Fruit fly (Drosophila melanogaster) whole organism, embryonic: ENCODE data around the gene lectin-37Db.

ENCODE experiments used
- Atf3 ChIP-seq: fragments of 200-800 bp; sonication (Bioruptor generic); optimal IDR thresholded peaks from 3 replicates; lab custom pipeline; 2016; ENCODE audit warnings: missing biosample characterization, missing genetic modification characterization
- BEAF-32 ChIP-seq: fragments of 200-800 bp; sonication (Bioruptor generic); optimal IDR thresholded peaks from 3 replicates; lab custom pipeline; 2017; ENCODE audit warnings: missing biosample characterization, missing genetic modification characterization, mild to moderate bottlenecking, moderate library complexity, missing genetic modification reagents
- Bgb ChIP-seq: fragments of 200-800 bp; sonication (Bioruptor generic); IDR thresholded peaks from 2 replicates; pipeline ENCODE4 v1.3.6; 2022; ENCODE audit warnings: missing biosample characterization, missing genetic modification characterization; ENCODE audit not compliant: partially characterized antibody
- CG11504 ChIP-seq: fragments of 200-800 bp; sonication (Bioruptor generic); optimal IDR thresholded peaks from 3 replicates; lab custom pipeline; 2019; ENCODE audit warnings: missing biosample characterization, mild to moderate bottlenecking, missing genetic modification characterization, moderate library complexity
- CG11560 ChIP-seq: fragments of 200-800 bp; sonication (Bioruptor generic); IDR thresholded peaks from 3 replicates; pipeline ENCODE4 v1.3.6; 2022; ENCODE audit warnings: missing biosample characterization, missing genetic modification characterization
- CG12769 ChIP-seq: fragments of 200-800 bp; sonication (Bioruptor generic); optimal IDR thresholded peaks from 2 replicates; lab custom pipeline; 2019; ENCODE audit warnings: missing biosample characterization, mild to moderate bottlenecking, missing genetic modification characterization, moderate library complexity
- CG14050 ChIP-seq: fragments of 200-800 bp; sonication (Bioruptor generic); IDR thresholded peaks from 3 replicates; pipeline ENCODE4 v1.3.6; 2022; ENCODE audit warnings: missing biosample characterization, missing genetic modification characterization
- CG1529 ChIP-seq: fragments of 200-800 bp; sonication (Bioruptor generic); optimal IDR thresholded peaks from 3 replicates; lab custom pipeline; 2018; ENCODE audit warnings: missing biosample characterization, missing genetic modification characterization
- CG17359 ChIP-seq: fragments of 200-800 bp; sonication (Bioruptor generic); optimal IDR thresholded peaks from 3 replicates; lab custom pipeline; 2018; ENCODE audit warnings: missing biosample characterization, mild to moderate bottlenecking, missing genetic modification characterization, moderate library complexity
- CG1792 ChIP-seq: fragments of 200-800 bp; sonication (Bioruptor generic); optimal IDR thresholded peaks from 2 replicates; lab custom pipeline; 2016; ENCODE audit warnings: missing biosample characterization, missing genetic modification characterization
- CG1832 ChIP-seq: fragments of 200-800 bp; sonication (Bioruptor generic); optimal IDR thresholded peaks from 2 replicates; lab custom pipeline; 2017; ENCODE audit warnings: missing biosample characterization, mild to moderate bottlenecking, missing genetic modification characterization, inconsistent platforms
- CG30431 ChIP-seq: fragments of 200-800 bp; sonication (Bioruptor generic); optimal IDR thresholded peaks from 2 replicates; lab custom pipeline; 2017; ENCODE audit warnings: missing biosample characterization, missing genetic modification characterization
- CG32767 ChIP-seq: fragments of 200-800 bp; sonication (Bioruptor generic); IDR thresholded peaks from 2 replicates; pipeline ENCODE4 v1.3.6; 2022; ENCODE audit warnings: missing biosample characterization, missing genetic modification characterization
- CG42726 ChIP-seq: fragments of 200-800 bp; sonication (Bioruptor generic); IDR thresholded peaks from 2 replicates; pipeline ENCODE4 v1.3.6; 2022; ENCODE audit warnings: missing biosample characterization, missing genetic modification characterization; ENCODE audit not compliant: partially characterized antibody
- CG4854 ChIP-seq: fragments of 200-800 bp; sonication (Bioruptor generic); optimal IDR thresholded peaks from 2 replicates; lab custom pipeline; 2016; ENCODE audit warnings: missing biosample characterization, missing genetic modification characterization, inconsistent platforms
- CG6254 ChIP-seq: fragments of 200-800 bp; sonication (Bioruptor generic); optimal IDR thresholded peaks from 3 replicates; lab custom pipeline; 2017; ENCODE audit warnings: mild to moderate bottlenecking, missing biosample characterization, missing genetic modification reagents, missing genetic modification characterization
- CG7372 ChIP-seq: fragments of 200-800 bp; sonication (Bioruptor generic); IDR thresholded peaks from 2 replicates; pipeline ENCODE4 v1.3.6; 2022; ENCODE audit warnings: missing biosample characterization, missing genetic modification characterization
- CG8089 ChIP-seq: fragments of 200-800 bp; sonication (Bioruptor generic); optimal IDR thresholded peaks from 3 replicates; lab custom pipeline; 2016; ENCODE audit warnings: missing biosample characterization, missing genetic modification characterization
- D ChIP-seq, 2 experiments: fragments of 200-800 bp in 1 of 2; fragments of >200 bp in 1 of 2; sonication (Bioruptor generic) in 1 of 2; optimal IDR thresholded peaks; 2 replicates in 1 of 2; 3 replicates in 1 of 2; lab custom pipeline; 2017; ENCODE audit warnings: mild to moderate bottlenecking in 1 of 2, missing biosample characterization in 1 of 2, missing genetic modification characterization in 1 of 2, missing genetic modification reagents in 1 of 2
- Dp ChIP-seq: fragments of 200-800 bp; sonication (Bioruptor generic); optimal IDR thresholded peaks from 2 replicates; lab custom pipeline; 2018; ENCODE audit warnings: missing biosample characterization, mild to moderate bottlenecking, missing genetic modification characterization, moderate library complexity
- Fer1 ChIP-seq: fragments of 200-800 bp; sonication (Bioruptor generic); optimal IDR thresholded peaks from 2 replicates; lab custom pipeline; 2017; ENCODE audit warnings: missing biosample characterization, mild to moderate bottlenecking, missing genetic modification characterization
- Gsc ChIP-seq: fragments of 200-800 bp; sonication (Bioruptor generic); IDR thresholded peaks from 2 replicates; pipeline ENCODE4 v1.3.6; 2022; ENCODE audit warnings: missing biosample characterization, missing genetic modification characterization
- HLH54F ChIP-seq: fragments of 200-800 bp; sonication (Bioruptor generic); optimal IDR thresholded peaks from 3 replicates; lab custom pipeline; 2016; ENCODE audit warnings: missing biosample characterization, missing genetic modification characterization
- NK7.1 ChIP-seq: fragments of 200-800 bp; sonication (Bioruptor generic); optimal IDR thresholded peaks from 3 replicates; lab custom pipeline; 2016; ENCODE audit warnings: missing biosample characterization, missing genetic modification characterization
- NfI ChIP-seq: fragments of 200-800 bp; sonication (Bioruptor generic); optimal IDR thresholded peaks from 3 replicates; lab custom pipeline; 2018; ENCODE audit warnings: missing biosample characterization, mild to moderate bottlenecking, missing genetic modification characterization, moderate library complexity
- Rfx ChIP-seq: fragments of 200-800 bp; sonication (Bioruptor generic); IDR thresholded peaks from 2 replicates; pipeline ENCODE4 v1.3.6; 2022; ENCODE audit warnings: missing biosample characterization, missing genetic modification characterization
- Rx ChIP-seq: fragments of 200-800 bp; sonication (Bioruptor generic); IDR thresholded peaks from 2 replicates; pipeline ENCODE4 v1.3.6; 2022; ENCODE audit warnings: missing biosample characterization, missing genetic modification characterization
- Sry-δ ChIP-seq: fragments of 200-800 bp; sonication (Bioruptor generic); optimal IDR thresholded peaks from 2 replicates; lab custom pipeline; 2016; ENCODE audit warnings: missing biosample characterization, missing genetic modification characterization
- Stat92E ChIP-seq, 3 experiments: fragments of >200 bp in 2 of 3; fragments of 200-800 bp in 1 of 3; sonication (Bioruptor generic) in 1 of 3; optimal IDR thresholded peaks; 2 replicates each; lab custom pipeline; 2017 to 2019; ENCODE audit warnings: missing biosample characterization in 3 of 3, missing genetic modification characterization in 3 of 3, mild to moderate bottlenecking in 1 of 3, moderate library complexity in 1 of 3
- Xrp1 ChIP-seq: fragments of 200-800 bp; sonication (Bioruptor generic); IDR thresholded peaks from 2 replicates; pipeline ENCODE4 v1.3.6; 2022; ENCODE audit warnings: missing biosample characterization, missing genetic modification characterization
- abd-A ChIP-seq: fragments of 200-800 bp; sonication (Bioruptor generic); optimal IDR thresholded peaks from 3 replicates; lab custom pipeline; 2019; ENCODE audit warnings: missing biosample characterization, mild to moderate bottlenecking, missing genetic modification characterization, moderate library complexity
- al ChIP-seq: fragments of 200-800 bp; sonication (Bioruptor generic); IDR thresholded peaks from 2 replicates; pipeline ENCODE4 v1.3.6; 2022; ENCODE audit warnings: missing biosample characterization, missing genetic modification characterization
- aop ChIP-seq: fragments of 200-800 bp; sonication (Bioruptor generic); IDR thresholded peaks from 2 replicates; pipeline ENCODE4 v1.3.6; 2022; ENCODE audit warnings: missing biosample characterization, missing genetic modification characterization
- bigmax ChIP-seq: fragments of 200-800 bp; sonication (Bioruptor generic); optimal IDR thresholded peaks from 2 replicates; lab custom pipeline; 2018; ENCODE audit warnings: missing biosample characterization, mild to moderate bottlenecking, missing genetic modification characterization
- btn ChIP-seq: fragments of 200-800 bp; sonication (Bioruptor generic); optimal IDR thresholded peaks from 2 replicates; lab custom pipeline; 2016; ENCODE audit warnings: missing biosample characterization, missing genetic modification characterization
- ci ChIP-seq: fragments of 200-800 bp; sonication (Bioruptor generic); IDR thresholded peaks from 3 replicates; pipeline ENCODE4 v1.3.6; 2022; ENCODE audit warnings: missing biosample characterization, missing genetic modification characterization
- gt ChIP-seq: fragments of 200-800 bp; sonication (Bioruptor generic); IDR thresholded peaks from 2 replicates; pipeline ENCODE4 v1.3.6; 2022; ENCODE audit warnings: missing biosample characterization, missing genetic modification characterization
- inv ChIP-seq: fragments of 200-800 bp; sonication (Bioruptor generic); IDR thresholded peaks from 2 replicates; pipeline ENCODE4 v1.3.6; 2022; ENCODE audit warnings: missing biosample characterization, missing genetic modification characterization; ENCODE audit not compliant: partially characterized antibody
- klu ChIP-seq: fragments of 200-800 bp; sonication (Bioruptor generic); IDR thresholded peaks from 2 replicates; pipeline ENCODE4 v1.3.6; 2022; ENCODE audit warnings: missing biosample characterization, missing genetic modification characterization
- lola ChIP-seq, 3 experiments: fragments of >200 bp in 2 of 3; fragments of 200-800 bp in 1 of 3; sonication (Bioruptor generic) in 1 of 3; optimal IDR thresholded peaks; 2 replicates each; lab custom pipeline; 2017 to 2019; ENCODE audit warnings: missing biosample characterization in 3 of 3, missing genetic modification characterization in 3 of 3, mild to moderate bottlenecking in 1 of 3, moderate library complexity in 1 of 3
- p53 ChIP-seq: fragments of 200-800 bp; sonication (Bioruptor generic); optimal IDR thresholded peaks from 2 replicates; lab custom pipeline; 2016; ENCODE audit warnings: missing biosample characterization, missing genetic modification characterization
- pho ChIP-seq: fragments of 200-800 bp; sonication (Bioruptor generic); optimal IDR thresholded peaks from 2 replicates; lab custom pipeline; 2016; ENCODE audit warnings: missing biosample characterization, missing genetic modification characterization
- psq ChIP-seq: fragments of 200-800 bp; sonication (Bioruptor generic); optimal IDR thresholded peaks from 2 replicates; lab custom pipeline; 2017; ENCODE audit warnings: missing biosample characterization, missing genetic modification characterization
- run ChIP-seq: fragments of 200-800 bp; sonication (Bioruptor generic); optimal IDR thresholded peaks from 3 replicates; lab custom pipeline; 2018; ENCODE audit warnings: missing biosample characterization, mild to moderate bottlenecking, missing genetic modification characterization
- sens-2 ChIP-seq: fragments of 200-800 bp; sonication (Bioruptor generic); IDR thresholded peaks from 2 replicates; pipeline ENCODE4 v1.3.6; 2022; ENCODE audit warnings: missing biosample characterization, missing genetic modification characterization
- slp2 ChIP-seq: fragments of 200-800 bp; sonication (Bioruptor generic); optimal IDR thresholded peaks from 2 replicates; lab custom pipeline; 2016; ENCODE audit warnings: missing biosample characterization, missing genetic modification characterization
- stc ChIP-seq: fragments of 200-800 bp; sonication (Bioruptor generic); IDR thresholded peaks from 2 replicates; pipeline ENCODE4 v1.3.6; 2022; ENCODE audit warnings: missing biosample characterization, missing genetic modification characterization

lectin-37Db gene

DNA sequence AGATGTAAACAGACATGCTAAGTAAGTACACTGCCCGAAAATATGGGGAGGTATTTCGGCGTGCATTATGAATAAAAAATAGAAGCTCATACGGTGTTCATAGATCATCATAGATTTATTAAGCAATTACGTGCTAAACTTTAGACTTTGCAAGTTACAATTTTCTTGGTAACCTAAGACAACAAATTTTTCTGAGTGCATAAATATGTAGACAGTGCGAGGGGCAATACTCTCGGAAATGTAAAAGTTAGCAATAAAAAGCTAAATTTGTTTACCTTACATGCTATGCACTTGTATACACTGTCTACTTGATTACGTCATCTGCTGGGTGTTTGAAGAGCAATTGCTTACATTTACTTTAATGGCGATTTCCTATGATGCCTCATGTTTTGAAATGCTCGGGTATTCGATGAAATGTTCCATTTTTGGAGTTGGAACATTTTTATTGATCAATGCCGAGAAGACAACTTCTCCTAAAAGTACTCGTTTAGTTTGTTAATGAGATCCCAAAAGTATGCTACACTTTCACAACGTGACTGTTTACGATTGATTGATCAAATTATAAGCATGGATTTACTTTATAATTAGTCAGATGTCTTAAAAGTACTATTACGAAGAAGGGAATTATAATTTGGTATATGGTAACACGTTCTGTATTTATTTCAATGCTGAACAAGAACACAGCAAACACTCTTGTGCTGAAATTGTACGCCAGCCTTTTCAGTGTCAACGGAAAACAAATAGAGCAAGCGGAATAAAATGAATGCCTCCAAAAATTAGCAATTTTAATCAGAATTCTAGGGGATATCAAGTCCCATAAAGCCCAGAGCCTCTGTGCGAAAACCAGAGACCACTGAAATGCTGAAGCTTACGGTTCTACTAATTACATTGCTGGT is 2.0 kb upstream of the lectin-37Db start, which contains the start of gene Lectin-galC1 (continued):
- peak; percentile 78 for TF ChIP-seq sens-2
- peak; percentile 80 for TF ChIP-seq CG4854 (GFP tag; lab: Kevin White, UChicago)
- peak; percentile 18 for TF ChIP-seq abd-A
- TF ChIP-seq slp2 (GFP tag; lab: Kevin White, UChicago): peak; percentile 73
- peak; percentile 77 for TF ChIP-seq CG14050 (GFP tag; lab: Robert Waterston, UW)
- TF ChIP-seq gt: peak; percentile 54; the same call in 1 of the 2 replicates
- peak; percentile 78 for TF ChIP-seq btn (GFP tag; lab: Kevin White, UChicago)
- peak; percentile 78 for TF ChIP-seq HLH54F (GFP tag; lab: Kevin White, UChicago)
- TF ChIP-seq CG42726 (GFP tag; lab: Robert Waterston, UW): no peak
- peak in 1 of 3 experiments; percentile 25 for TF ChIP-seq Stat92E (GFP tag; optimal IDR thresholded peaks at IDR 0.05; lab: Kevin White, UChicago)
- peak; percentile 69 for TF ChIP-seq CG7372 (GFP tag; lab: Robert Waterston, UW)
- TF ChIP-seq CG17359 (tag; lab: Kevin White, UChicago): peak; percentile 92
- peak; percentile 65; the same call in 2 of the 3 replicates for TF ChIP-seq CG11560 (tag; lab: Robert Waterston, UW)
- peak; percentile 40 for TF ChIP-seq psq (GFP tag; lab: Kevin White, UChicago)
- no peak for TF ChIP-seq inv (GFP tag; lab: Robert Waterston, UW)
- TF ChIP-seq aop: peak; percentile 63; the same call in 1 of the 2 replicates
- no peak for TF ChIP-seq CG1832 (GFP tag; lab: Kevin White, UChicago)
- peak; percentile 80 for TF ChIP-seq CG30431
- peak; percentile 92 for TF ChIP-seq Xrp1 (GFP tag; lab: Robert Waterston, UW)
- TF ChIP-seq stc (GFP tag; lab: Robert Waterston, UW): peak; percentile 88
- TF ChIP-seq Gsc (GFP tag; lab: Robert Waterston, UW): no peak
- TF ChIP-seq D (optimal IDR thresholded peaks at IDR 0.05; lab: Kevin White, UChicago): no peak
- TF ChIP-seq D (GFP tag; optimal IDR thresholded peaks at IDR 0.05; lab: Kevin White, UChicago): peak; percentile 87
- peak; percentile 81 for TF ChIP-seq CG6254 (GFP tag; lab: Kevin White, UChicago)
- peak; percentile 86 for TF ChIP-seq CG1529 (GFP tag; lab: Kevin White, UChicago)
- peak; percentile 84 for TF ChIP-seq Rfx (GFP tag; lab: Robert Waterston, UW)
- TF ChIP-seq run (tag; lab: Kevin White, UChicago): peak; percentile 83
- TF ChIP-seq Dp (GFP tag; lab: Kevin White, UChicago): no peak
- peak; percentile 79 for TF ChIP-seq NK7.1 (GFP tag; lab: Kevin White, UChicago)
- TF ChIP-seq lola (GFP tag; optimal IDR thresholded peaks at IDR 0.05; lab: Kevin White, UChicago): peak in 1 of 3 experiments; percentile 83
- TF ChIP-seq klu (GFP tag; lab: Robert Waterston, UW): peak; percentile 36; the same call in 1 of the 2 replicates
- no peak for TF ChIP-seq Bgb (GFP tag; lab: Robert Waterston, UW)
- peak; percentile 86 for TF ChIP-seq CG32767
- TF ChIP-seq p53 (GFP tag; lab: Kevin White, UChicago): peak; percentile 87
- peak; percentile 79 for TF ChIP-seq NfI
- peak; percentile 82 for TF ChIP-seq Fer1 (GFP tag; lab: Kevin White, UChicago)
- TF ChIP-seq CG12769 (tag; lab: Kevin White, UChicago): peak; percentile 73
- peak; percentile 95 for TF ChIP-seq ci (GFP tag; lab: Robert Waterston, UW)
- TF ChIP-seq CG1792 (GFP tag; lab: Kevin White, UChicago): peak; percentile 82
- TF ChIP-seq bigmax (GFP tag; lab: Kevin White, UChicago): no peak
- TF ChIP-seq Sry-δ (GFP tag; lab: Kevin White, UChicago): peak; percentile 60
- TF ChIP-seq CG8089 (GFP tag; lab: Kevin White, UChicago): peak; percentile 89
- TF ChIP-seq CG11504 (tag; lab: Kevin White, UChicago): peak; percentile 86
- peak; percentile 75 for TF ChIP-seq Rx (GFP tag; lab: Robert Waterston, UW)
- TF ChIP-seq BEAF-32: no peak
- TF ChIP-seq al: peak; percentile 46; the same call in 1 of the 2 replicates
- peak; percentile 85 for TF ChIP-seq Atf3 (GFP tag; lab: Kevin White, UChicago)
- peak; percentile 72 for TF ChIP-seq pho (GFP tag; lab: Kevin White, UChicago)
